Worm (Caenorhabditis elegans): ENCODE data around the gene T25D3.3.

DNA sequence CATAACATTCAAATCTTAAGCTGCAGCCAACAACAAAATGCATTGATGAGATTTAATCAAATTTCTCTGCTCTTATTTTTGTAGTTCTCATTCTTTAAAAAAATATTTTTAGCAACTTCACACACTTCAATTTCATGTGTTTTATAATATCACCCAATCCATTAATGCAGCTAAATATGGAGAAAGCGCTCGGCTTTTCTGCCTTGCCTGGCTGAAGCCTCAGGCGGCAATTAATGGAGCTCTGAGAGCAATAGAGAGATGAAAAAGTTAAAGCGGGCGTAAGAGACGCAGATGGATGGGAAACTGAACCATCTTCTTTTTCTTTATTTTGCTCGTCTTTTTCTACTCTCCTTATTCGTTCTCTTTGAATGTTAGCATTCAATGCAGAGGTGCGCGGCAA lies 44.7 kb upstream of the T25D3.3 start:
- TF ChIP-seq fos-1 (tag; optimal IDR thresholded peaks at IDR 0.05) (no peak), lin-39 (tag; optimal IDR thresholded peaks at IDR 0.05) (no peak), ceh-82 (tag; optimal IDR thresholded peaks at IDR 0.05) (no peak), skn-1 (tag; optimal IDR thresholded peaks at IDR 0.05) (no peak), nhr-6 (tag; optimal IDR thresholded peaks at IDR 0.05) (no peak), ztf-11 (tag; optimal IDR thresholded peaks at IDR 0.05) (no peak), unc-62 (GFP tag; optimal IDR thresholded peaks at IDR 0.05) (no peak), ama-1 (optimal IDR thresholded peaks at IDR 0.05) (no peak), unc-39 (tag; optimal IDR thresholded peaks at IDR 0.05) (no peak), gmeb-1 (tag; optimal IDR thresholded peaks at IDR 0.05) (no peak), nhr-237 (tag; optimal IDR thresholded peaks at IDR 0.05) (no peak)
